Worm (Caenorhabditis elegans): Measurements from ENCODE around the gene F56H9.2.

The F56H9.2 gene

ce11 chrV:12658142-12658541 is 20.7 kb downstream of the F56H9.2 start, which contains the start of gene W05B10.6:
TSS of gene W05B10.6 (minus strand) at chrV:12658242.
- TF ChIP-seq nhr-43 (tag; optimal IDR thresholded peaks at IDR 0.05; ENCODE audit: poor library complexity, severe bottlenecking) (no peak), ceh-9 (tag; optimal IDR thresholded peaks at IDR 0.05) (no peak), daf-12 (tag; optimal IDR thresholded peaks at IDR 0.05) (no peak), sea-2 (GFP tag; optimal IDR thresholded peaks at IDR 0.05) (no peak), nhr-237 (tag; optimal IDR thresholded peaks at IDR 0.05) (no peak), nhr-25 (tag; optimal IDR thresholded peaks at IDR 0.05) (no peak), egl-27 (tag; optimal IDR thresholded peaks at IDR 0.05) (no peak), nhr-67 (tag; optimal IDR thresholded peaks at IDR 0.05) (no peak), ceh-28 (tag; optimal IDR thresholded peaks at IDR 0.05) (no peak), nhr-28 (tag; optimal IDR thresholded peaks at IDR 0.05) (no peak), lin-39 (tag; optimal IDR thresholded peaks at IDR 0.05) (no peak), tbx-2 (tag; optimal IDR thresholded peaks at IDR 0.05) (no peak), pqm-1 (tag; optimal IDR thresholded peaks at IDR 0.05) (no peak), egl-5 (tag; optimal IDR thresholded peaks at IDR 0.05) (no peak), ama-1 (optimal IDR thresholded peaks at IDR 0.05) (no peak)

ce11 chrV:12659426-12659825 is 22.0 kb downstream of the F56H9.2 start, which contains the start of gene ccch-3:
TSS of gene ccch-3 (minus strand) at chrV:12659687.
- no peak for TF ChIP-seq fkh-10 (GFP tag; optimal IDR thresholded peaks at IDR 0.05)
- no peak for TF ChIP-seq jun-1 (tag; optimal IDR thresholded peaks at IDR 0.05)
- no peak for TF ChIP-seq nhr-28 (tag; optimal IDR thresholded peaks at IDR 0.05)
- no peak for TF ChIP-seq nhr-76 (tag; optimal IDR thresholded peaks at IDR 0.05)
- TF ChIP-seq elt-2 (tag; optimal IDR thresholded peaks at IDR 0.05), result peak; percentile 23
- TF ChIP-seq nhr-23 (tag; optimal IDR thresholded peaks at IDR 0.05), result peak; percentile 84
- peak; percentile 27 for TF ChIP-seq tbx-2 (tag; optimal IDR thresholded peaks at IDR 0.05)
- TF ChIP-seq ZK546.5 (tag; optimal IDR thresholded peaks at IDR 0.05), result no peak
- peak; percentile 55 for TF ChIP-seq nhr-25 (tag; optimal IDR thresholded peaks at IDR 0.05)
- no peak for TF ChIP-seq eor-1 (tag; optimal IDR thresholded peaks at IDR 0.05)
- no peak for TF ChIP-seq ceh-82 (tag; optimal IDR thresholded peaks at IDR 0.05)
- no peak for TF ChIP-seq ztf-4 (tag; optimal IDR thresholded peaks at IDR 0.05)
- no peak for TF ChIP-seq ztf-11 (tag; optimal IDR thresholded peaks at IDR 0.05)
- no peak for TF ChIP-seq mml-1 (tag; optimal IDR thresholded peaks at IDR 0.05)
- peak; percentile 4 for TF ChIP-seq lsy-12 (tag; optimal IDR thresholded peaks at IDR 0.05)
- TF ChIP-seq elt-3 (tag; optimal IDR thresholded peaks at IDR 0.05), result no peak
- TF ChIP-seq R02D3.7 (tag; optimal IDR thresholded peaks at IDR 0.05), result peak; percentile 34
- no peak for TF ChIP-seq egl-27 (tag; optimal IDR thresholded peaks at IDR 0.05)
- TF ChIP-seq pha-4 (tag; optimal IDR thresholded peaks at IDR 0.05), result peak; percentile 46
- no peak for TF ChIP-seq lin-39 (tag; optimal IDR thresholded peaks at IDR 0.05)
- TF ChIP-seq snpc-4 (tag; optimal IDR thresholded peaks at IDR 0.05), result peak; percentile 68
- TF ChIP-seq skn-1 (tag; optimal IDR thresholded peaks at IDR 0.05), result no peak
- TF ChIP-seq ceh-28 (tag; optimal IDR thresholded peaks at IDR 0.05), result no peak
- peak; percentile 27 for TF ChIP-seq nhr-43 (tag; optimal IDR thresholded peaks at IDR 0.05; ENCODE audit: poor library complexity, severe bottlenecking)
- no peak for TF ChIP-seq egl-5 (tag; optimal IDR thresholded peaks at IDR 0.05)
- TF ChIP-seq sea-2 (GFP tag; optimal IDR thresholded peaks at IDR 0.05), result no peak
- no peak for TF ChIP-seq nhr-77 (tag; optimal IDR thresholded peaks at IDR 0.05)
- no peak for TF ChIP-seq daf-12 (tag; optimal IDR thresholded peaks at IDR 0.05)
- no peak for TF ChIP-seq elt-1 (tag; optimal IDR thresholded peaks at IDR 0.05)
- no peak for TF ChIP-seq unc-62 (GFP tag; optimal IDR thresholded peaks at IDR 0.05)
- no peak for TF ChIP-seq ama-1 (optimal IDR thresholded peaks at IDR 0.05)
- TF ChIP-seq nhr-237 (tag; optimal IDR thresholded peaks at IDR 0.05), result no peak
- no peak for TF ChIP-seq aly-2 (tag; optimal IDR thresholded peaks at IDR 0.05)
- peak; percentile 49 for TF ChIP-seq lin-15B (tag; optimal IDR thresholded peaks at IDR 0.05)
- TF ChIP-seq unc-39 (tag; optimal IDR thresholded peaks at IDR 0.05), result no peak
- TF ChIP-seq zag-1 (tag; optimal IDR thresholded peaks at IDR 0.05), result no peak
- no peak for TF ChIP-seq ceh-9 (tag; optimal IDR thresholded peaks at IDR 0.05)
- no peak for TF ChIP-seq nhr-12 (tag; optimal IDR thresholded peaks at IDR 0.05)
- peak; percentile 62 for TF ChIP-seq hmg-11 (tag; optimal IDR thresholded peaks at IDR 0.05)
- TF ChIP-seq fos-1 (tag; optimal IDR thresholded peaks at IDR 0.05), result no peak
- no peak for TF ChIP-seq fkh-2 (tag; optimal IDR thresholded peaks at IDR 0.05)
- no peak for TF ChIP-seq nhr-67 (tag; optimal IDR thresholded peaks at IDR 0.05)
- TF ChIP-seq nfya-1 (tag; optimal IDR thresholded peaks at IDR 0.05; ENCODE audit: insufficient read depth), result peak; percentile 55
- no peak for TF ChIP-seq pqm-1 (tag; optimal IDR thresholded peaks at IDR 0.05)
- TF ChIP-seq ceh-16 (tag; optimal IDR thresholded peaks at IDR 0.05), result no peak
- no peak for TF ChIP-seq nhr-11 (tag; optimal IDR thresholded peaks at IDR 0.05)
- no peak for TF ChIP-seq mdl-1 (tag; optimal IDR thresholded peaks at IDR 0.05)
